Fruit fly (Drosophila melanogaster) whole organism, embryonic: Measurements from ENCODE around the gene CG43254.

Source experiments
- Atf6 ChIP-seq: fragments of 200-800 bp; sonication (Bioruptor generic); IDR thresholded peaks from 2 replicates; pipeline ENCODE4 v1.3.6; 2022; ENCODE audit warnings: missing biosample characterization, missing genetic modification characterization
- CG10267 ChIP-seq: fragments of 200-800 bp; sonication (Bioruptor generic); optimal IDR thresholded peaks from 2 replicates; lab custom pipeline; 2018; ENCODE audit warnings: missing biosample characterization, mild to moderate bottlenecking, missing genetic modification characterization, moderate library complexity
- CG10321 ChIP-seq: fragments of 200-800 bp; sonication (Bioruptor generic); IDR thresholded peaks from 2 replicates; pipeline ENCODE4 v1.3.6; 2022; ENCODE audit warnings: missing biosample characterization, missing genetic modification characterization
- CG10366 ChIP-seq: fragments of 200-800 bp; sonication (Bioruptor generic); IDR thresholded peaks from 2 replicates; pipeline ENCODE4 v1.3.6; 2022; ENCODE audit warnings: missing biosample characterization, missing genetic modification characterization
- CG10431 ChIP-seq: fragments of 200-800 bp; sonication (Bioruptor generic); optimal IDR thresholded peaks from 3 replicates; lab custom pipeline; 2018; ENCODE audit warnings: missing biosample characterization, mild to moderate bottlenecking, missing genetic modification characterization
- CG11247 ChIP-seq: fragments of 200-800 bp; sonication (Bioruptor generic); IDR thresholded peaks from 2 replicates; pipeline ENCODE4 v1.3.6; 2022; ENCODE audit warnings: missing biosample characterization, missing genetic modification characterization
- CG12299 ChIP-seq: fragments of 200-800 bp; sonication (Bioruptor generic); optimal IDR thresholded peaks from 2 replicates; lab custom pipeline; 2018; ENCODE audit warnings: missing biosample characterization, mild to moderate bottlenecking, missing genetic modification characterization
- CG12391 ChIP-seq: fragments of 200-800 bp; sonication (Bioruptor generic); optimal IDR thresholded peaks from 3 replicates; lab custom pipeline; 2018; ENCODE audit warnings: missing biosample characterization, mild to moderate bottlenecking, missing genetic modification characterization, moderate library complexity
- CG12942 ChIP-seq: fragments of 200-800 bp; sonication (Bioruptor generic); optimal IDR thresholded peaks from 3 replicates; lab custom pipeline; 2016; ENCODE audit warnings: missing biosample characterization, missing genetic modification characterization
- CG15601 ChIP-seq: fragments of 200-800 bp; sonication (Bioruptor generic); optimal IDR thresholded peaks from 3 replicates; lab custom pipeline; 2019; ENCODE audit warnings: missing biosample characterization, mild to moderate bottlenecking, missing genetic modification characterization, moderate library complexity
- CG17385 ChIP-seq: fragments of 200-800 bp; sonication (Bioruptor generic); optimal IDR thresholded peaks from 3 replicates; lab custom pipeline; 2018; ENCODE audit warnings: missing biosample characterization, mild to moderate bottlenecking, missing genetic modification characterization
- CG30403 ChIP-seq: fragments of 200-800 bp; sonication (Bioruptor generic); optimal IDR thresholded peaks from 3 replicates; lab custom pipeline; 2016; ENCODE audit warnings: missing biosample characterization, missing genetic modification characterization
- CG33557 ChIP-seq: fragments of 200-800 bp; sonication (Bioruptor generic); optimal IDR thresholded peaks from 2 replicates; lab custom pipeline; 2019; ENCODE audit warnings: missing biosample characterization, mild to moderate bottlenecking, missing genetic modification characterization, moderate library complexity
- CG34376 ChIP-seq: fragments of 200-800 bp; sonication (Bioruptor generic); optimal IDR thresholded peaks from 2 replicates; lab custom pipeline; 2018; ENCODE audit warnings: missing biosample characterization, mild to moderate bottlenecking, missing genetic modification characterization
- CG6765 ChIP-seq: fragments of 200-800 bp; sonication (Bioruptor generic); optimal IDR thresholded peaks from 3 replicates; lab custom pipeline; 2017; ENCODE audit warnings: missing biosample characterization, mild to moderate bottlenecking, missing genetic modification characterization
- CG8478 ChIP-seq: fragments of >200 bp; optimal IDR thresholded peaks from 2 replicates; lab custom pipeline; 2018
- Dip3 ChIP-seq: fragments of 200-800 bp; sonication (Bioruptor generic); optimal IDR thresholded peaks from 3 replicates; lab custom pipeline; 2016; ENCODE audit warnings: missing biosample characterization, missing genetic modification characterization
- Doc2 ChIP-seq: fragments of 200-800 bp; sonication (Bioruptor generic); IDR thresholded peaks from 2 replicates; pipeline ENCODE4 v1.3.6; 2022; ENCODE audit warnings: missing biosample characterization, missing genetic modification characterization
- Doc3 ChIP-seq: fragments of 200-800 bp; sonication (Bioruptor generic); IDR thresholded peaks from 3 replicates; pipeline ENCODE4 v1.3.6; 2022; ENCODE audit warnings: missing biosample characterization, missing genetic modification characterization; ENCODE audit not compliant: partially characterized antibody
- E2f1 ChIP-seq: fragments of 200-800 bp; sonication (Bioruptor generic); IDR thresholded peaks from 2 replicates; pipeline ENCODE4 v1.3.6; 2022; ENCODE audit warnings: missing biosample characterization, missing genetic modification characterization
- Eip74EF ChIP-seq, 2 experiments: fragments of 200-800 bp in 1 of 2; fragments of >200 bp in 1 of 2; sonication (Bioruptor generic) in 1 of 2; optimal IDR thresholded peaks; 2 replicates each; lab custom pipeline; 2017 to 2019; ENCODE audit warnings: missing biosample characterization in 2 of 2, missing genetic modification characterization in 2 of 2, mild to moderate bottlenecking in 1 of 2, moderate library complexity in 1 of 2
- HLH4C ChIP-seq: fragments of 200-800 bp; sonication (Bioruptor generic); IDR thresholded peaks from 3 replicates; pipeline ENCODE4 v1.3.6; 2022; ENCODE audit warnings: missing biosample characterization, missing genetic modification characterization; ENCODE audit not compliant: partially characterized antibody
- Hey ChIP-seq: fragments of 200-800 bp; sonication (Bioruptor generic); optimal IDR thresholded peaks from 3 replicates; lab custom pipeline; 2018; ENCODE audit warnings: missing biosample characterization, mild to moderate bottlenecking, missing genetic modification characterization
- Hr51 ChIP-seq, 2 experiments: fragments of 200-800 bp; sonication (Bioruptor generic); optimal IDR thresholded peaks; 2 replicates in 1 of 2; 3 replicates in 1 of 2; lab custom pipeline; 2016 to 2018; ENCODE audit warnings: missing biosample characterization in 2 of 2, missing genetic modification characterization in 2 of 2, mild to moderate bottlenecking in 1 of 2, moderate library complexity in 1 of 2
- Jarid2 ChIP-seq: fragments of 200-800 bp; sonication (Bioruptor generic); optimal IDR thresholded peaks from 3 replicates; lab custom pipeline; 2017; ENCODE audit warnings: mild to moderate bottlenecking, missing biosample characterization, missing genetic modification reagents, missing genetic modification characterization
- Lpt ChIP-seq: fragments of >200 bp; optimal IDR thresholded peaks from 2 replicates; lab custom pipeline; 2018; ENCODE audit warnings: missing biosample characterization, missing genetic modification characterization
- MBD-R2 ChIP-seq: fragments of 200-800 bp; sonication (Bioruptor generic); IDR thresholded peaks from 2 replicates; pipeline ENCODE4 v1.3.6; 2022; ENCODE audit warnings: missing biosample characterization, missing genetic modification characterization
- MTF-1 ChIP-seq: fragments of 200-800 bp; sonication (Bioruptor generic); optimal IDR thresholded peaks from 2 replicates; lab custom pipeline; 2018; ENCODE audit warnings: missing biosample characterization, mild to moderate bottlenecking, missing genetic modification characterization, borderline replicate concordance
- Mes4 ChIP-seq: fragments of 200-800 bp; sonication (Bioruptor generic); optimal IDR thresholded peaks from 2 replicates; lab custom pipeline; 2016; ENCODE audit warnings: missing biosample characterization, missing genetic modification characterization
- NFAT ChIP-seq: fragments of 200-800 bp; sonication (Bioruptor generic); IDR thresholded peaks from 2 replicates; pipeline ENCODE4 v1.3.6; 2022; ENCODE audit warnings: missing biosample characterization, missing genetic modification characterization
- Neu2 ChIP-seq: fragments of 200-800 bp; sonication (Bioruptor generic); optimal IDR thresholded peaks from 3 replicates; lab custom pipeline; 2016; ENCODE audit warnings: missing biosample characterization, missing genetic modification characterization, borderline replicate concordance
- Nf-YB ChIP-seq: fragments of 200-800 bp; sonication (Bioruptor generic); optimal IDR thresholded peaks from 3 replicates; lab custom pipeline; 2019; ENCODE audit warnings: missing biosample characterization, mild to moderate bottlenecking, missing genetic modification characterization, moderate library complexity
- Oaz ChIP-seq: fragments of 200-800 bp; sonication (Bioruptor generic); IDR thresholded peaks from 2 replicates; pipeline ENCODE4 v1.3.6; 2022; ENCODE audit warnings: missing biosample characterization, missing genetic modification characterization
- Stat92E ChIP-seq, 3 experiments: fragments of >200 bp in 2 of 3; fragments of 200-800 bp in 1 of 3; sonication (Bioruptor generic) in 1 of 3; optimal IDR thresholded peaks; 2 replicates each; lab custom pipeline; 2017 to 2019; ENCODE audit warnings: missing biosample characterization in 3 of 3, missing genetic modification characterization in 3 of 3, mild to moderate bottlenecking in 1 of 3, moderate library complexity in 1 of 3
- btn ChIP-seq: fragments of 200-800 bp; sonication (Bioruptor generic); optimal IDR thresholded peaks from 2 replicates; lab custom pipeline; 2016; ENCODE audit warnings: missing biosample characterization, missing genetic modification characterization
- chinmo ChIP-seq: fragments of 200-800 bp; sonication (Bioruptor generic); IDR thresholded peaks from 4 replicates; pipeline ENCODE4 v1.3.6; 2022; ENCODE audit warnings: missing biosample characterization, missing genetic modification characterization; ENCODE audit not compliant: partially characterized antibody
- chm ChIP-seq: fragments of 200-800 bp; sonication (Bioruptor generic); IDR thresholded peaks from 2 replicates; pipeline ENCODE4 v1.3.6; 2022; ENCODE audit warnings: missing biosample characterization, missing genetic modification characterization
- dysf ChIP-seq: fragments of 200-800 bp; sonication (Bioruptor generic); IDR thresholded peaks from 3 replicates; pipeline ENCODE4 v1.3.6; 2022; ENCODE audit warnings: missing biosample characterization, missing genetic modification characterization
- ems ChIP-seq: fragments of 200-800 bp; sonication (Bioruptor generic); optimal IDR thresholded peaks from 3 replicates; lab custom pipeline; 2016; ENCODE audit warnings: missing biosample characterization, missing genetic modification characterization
- lola ChIP-seq, 3 experiments: fragments of >200 bp in 2 of 3; fragments of 200-800 bp in 1 of 3; sonication (Bioruptor generic) in 1 of 3; optimal IDR thresholded peaks; 2 replicates each; lab custom pipeline; 2017 to 2019; ENCODE audit warnings: missing biosample characterization in 3 of 3, missing genetic modification characterization in 3 of 3, mild to moderate bottlenecking in 1 of 3, moderate library complexity in 1 of 3
- nau ChIP-seq: fragments of 200-800 bp; sonication (Bioruptor generic); optimal IDR thresholded peaks from 3 replicates; lab custom pipeline; 2017; ENCODE audit warnings: missing biosample characterization, mild to moderate bottlenecking, missing genetic modification characterization, missing genetic modification reagents
- odd ChIP-seq: fragments of 200-800 bp; sonication (Bioruptor generic); optimal IDR thresholded peaks from 2 replicates; lab custom pipeline; 2017; ENCODE audit warnings: missing biosample characterization, mild to moderate bottlenecking, missing genetic modification characterization
- slou ChIP-seq: fragments of 200-800 bp; sonication (Bioruptor generic); optimal IDR thresholded peaks from 3 replicates; lab custom pipeline; 2016; ENCODE audit warnings: missing biosample characterization, missing genetic modification characterization
- so ChIP-seq: fragments of 200-800 bp; sonication (Bioruptor generic); IDR thresholded peaks from 3 replicates; pipeline ENCODE4 v1.3.6; 2022; ENCODE audit warnings: missing biosample characterization, missing genetic modification characterization
- tgo ChIP-seq: fragments of 200-800 bp; sonication (Bioruptor generic); IDR thresholded peaks from 3 replicates; pipeline ENCODE4 v1.3.6; 2022; ENCODE audit warnings: missing biosample characterization, missing genetic modification characterization
- wor ChIP-seq: fragments of 200-800 bp; sonication (Bioruptor generic); IDR thresholded peaks from 2 replicates; pipeline ENCODE4 v1.3.6; 2022; ENCODE audit warnings: missing biosample characterization, missing genetic modification characterization

Gene CG43254

dm6 chr3R:7771656-7772055, 32.3 kb upstream of the CG43254 start, which contains the start of gene CG11286:
Gene CG11286 (minus strand): TSS chr3R:7771756.
- TF ChIP-seq CG30403 (GFP tag; lab: Kevin White, UChicago) (no peak), Nf-YB (GFP tag; lab: Kevin White, UChicago) (no peak), MBD-R2 (GFP tag; lab: Robert Waterston, UW) (no peak), Lpt (GFP tag; lab: Kevin White, UChicago) (no peak), CG15601 (no peak), CG10366 (GFP tag; lab: Robert Waterston, UW) (no peak), slou (GFP tag; lab: Kevin White, UChicago) (no peak), btn (GFP tag; lab: Kevin White, UChicago) (no peak), Doc3 (GFP tag; lab: Robert Waterston, UW) (no peak), CG6765 (GFP tag; lab: Kevin White, UChicago) (no peak), Doc2 (GFP tag; lab: Robert Waterston, UW) (no peak), Atf6 (GFP tag; lab: Robert Waterston, UW) (no peak), Eip74EF (GFP tag; optimal IDR thresholded peaks at IDR 0.05; lab: Kevin White, UChicago) (no peak), lola (GFP tag; optimal IDR thresholded peaks at IDR 0.05; lab: Kevin White, UChicago) (no peak), so (no peak), CG11247 (GFP tag; lab: Robert Waterston, UW) (no peak), Jarid2 (no peak), Neu2 (GFP tag; lab: Kevin White, UChicago) (no peak)

- TF ChIP-seq CG34376 (GFP tag; lab: Kevin White, UChicago) (peak; percentile 22), chinmo (GFP tag; lab: Robert Waterston, UW) (0 out of 4 replicates have a peak, but pooled peaks have one; percentile 42), Hey (tag; lab: Kevin White, UChicago) (no peak), ems (GFP tag; lab: Kevin White, UChicago) (no peak), chm (GFP tag; lab: Robert Waterston, UW) (no peak)
Observed at dm6 chr3R:7760970-7761558, 21.7 kb upstream of the CG43254 start.

dm6 chr3R:7759486-7759885, 20.1 kb upstream of the CG43254 start, which contains the start of gene Sp7:
Gene Sp7 (plus strand): TSS chr3R:7759786.
- TF ChIP-seq Oaz, result no peak
- TF ChIP-seq Stat92E (GFP tag; optimal IDR thresholded peaks at IDR 0.05; lab: Kevin White, UChicago), result no peak
- TF ChIP-seq tgo (GFP tag; lab: Robert Waterston, UW), result no peak
- TF ChIP-seq HLH4C (GFP tag; lab: Robert Waterston, UW), result no peak
- no peak for TF ChIP-seq Mes4 (GFP tag; lab: Kevin White, UChicago)
- no peak for TF ChIP-seq CG12942
- TF ChIP-seq NFAT (GFP tag; lab: Robert Waterston, UW), result no peak
- TF ChIP-seq CG17385 (GFP tag; lab: Kevin White, UChicago), result no peak
- TF ChIP-seq, all 482 proteins: peak for 0

- TF ChIP-seq CG10267 (tag; lab: Kevin White, UChicago), result no peak
- no peak for TF ChIP-seq CG33557 (GFP tag; lab: Kevin White, UChicago)
- no peak for TF ChIP-seq Hr51 (GFP tag; optimal IDR thresholded peaks at IDR 0.05; lab: Kevin White, UChicago)
- no peak for TF ChIP-seq E2f1
- TF ChIP-seq MTF-1 (GFP tag; lab: Kevin White, UChicago), result no peak
- no peak for TF ChIP-seq wor (GFP tag; lab: Robert Waterston, UW)
- no peak for TF ChIP-seq dysf (GFP tag; lab: Robert Waterston, UW)
- no peak for TF ChIP-seq Dip3 (GFP tag; lab: Kevin White, UChicago)
- no peak for TF ChIP-seq CG8478 (lab: Kevin White, UChicago)
- no peak for TF ChIP-seq CG10321 (GFP tag; lab: Robert Waterston, UW)
- TF ChIP-seq Stat92E (GFP tag; optimal IDR thresholded peaks at IDR 0.05; lab: Kevin White, UChicago), result no peak
- no peak for TF ChIP-seq CG17385 (GFP tag; lab: Kevin White, UChicago)
- TF ChIP-seq CG12391 (tag; lab: Kevin White, UChicago), result no peak
- no peak for TF ChIP-seq CG12299 (tag; lab: Kevin White, UChicago)
- TF ChIP-seq nau (GFP tag; lab: Kevin White, UChicago), result no peak
- TF ChIP-seq odd, result no peak
- no peak for TF ChIP-seq CG10431
Observed at dm6 chr3R:7757822-7758221, 18.5 kb upstream of the CG43254 start, which contains the start of gene CG10919. Gene CG10919 (plus strand): TSS chr3R:7758122.
